Worm (Caenorhabditis elegans): ENCODE results near the gene C01B10.3.

DNA sequence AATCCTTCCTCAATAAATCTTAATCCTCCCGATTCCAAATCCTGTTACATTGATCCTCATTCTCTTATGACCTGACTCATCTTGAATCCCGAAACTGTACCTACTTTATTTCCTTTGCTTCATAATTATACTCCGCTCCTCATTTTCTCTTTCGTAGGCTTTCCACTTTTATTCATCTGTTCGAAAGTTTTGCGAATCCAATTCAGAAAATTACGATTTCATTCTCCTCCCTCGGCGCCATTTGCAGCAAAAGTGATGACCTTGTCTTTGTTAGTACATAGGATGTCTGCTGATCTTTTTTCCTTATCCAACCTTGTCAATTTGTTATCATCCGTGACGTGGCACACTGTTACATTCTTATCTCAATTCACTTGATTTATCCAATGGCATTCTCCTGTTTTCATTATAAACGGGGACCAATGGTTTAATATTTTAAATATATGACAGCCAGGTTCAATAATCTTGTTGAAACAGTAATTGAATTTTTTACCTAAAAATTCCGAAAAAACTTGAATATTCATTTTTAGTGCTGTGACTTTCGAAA, 31.4 kb upstream of the C01B10.3 start:
- TF ChIP-seq ama-1 (optimal IDR thresholded peaks at IDR 0.05) (no peak), ama-1 (GFP tag; optimal IDR thresholded peaks at IDR 0.05) (no peak), sea-2 (GFP tag; IDR thresholded peaks at IDR 0.05) (no peak), K11D2.4 (GFP tag; IDR thresholded peaks at IDR 0.05) (no peak), ztf-22 (GFP tag; optimal IDR thresholded peaks at IDR 0.05) (no peak), aptf-3 (GFP tag; IDR thresholded peaks at IDR 0.05) (no peak), dpl-1 (GFP tag; optimal IDR thresholded peaks at IDR 0.05) (no peak)

All from whole organism, young adult.